Fruit fly (Drosophila melanogaster): Measurements from ENCODE around the gene CG5171.

CG5171 gene

dm6 chr2L:7424907-7425689 is 24.0 kb downstream of the CG5171 start:
- TF ChIP-seq jim (GFP tag; optimal IDR thresholded peaks at IDR 0.05), result no peak
- TF ChIP-seq CG32264 (GFP tag; optimal IDR thresholded peaks at IDR 0.05), result peak; percentile 76
- TF ChIP-seq ey (GFP tag; optimal IDR thresholded peaks at IDR 0.05), result peak; percentile 93
- peak; percentile 49 for TF ChIP-seq CG9705 (GFP tag; optimal IDR thresholded peaks at IDR 0.05)
- peak; percentile 2 for TF ChIP-seq GATAd (GFP tag; optimal IDR thresholded peaks at IDR 0.05)
- peak; percentile 88 for TF ChIP-seq fru (GFP tag; optimal IDR thresholded peaks at IDR 0.05)
- TF ChIP-seq Dfd (GFP tag; optimal IDR thresholded peaks at IDR 0.05), result no peak
- TF ChIP-seq sv (GFP tag; optimal IDR thresholded peaks at IDR 0.05), result peak; percentile 40
- TF ChIP-seq Hr83 (GFP tag; optimal IDR thresholded peaks at IDR 0.05; ENCODE audit: poor library complexity, severe bottlenecking), result peak; percentile 69
- no peak for TF ChIP-seq Hr78 (GFP tag; optimal IDR thresholded peaks at IDR 0.05)
- TF ChIP-seq rgr (GFP tag; optimal IDR thresholded peaks at IDR 0.05), result peak; percentile 92
- peak; percentile 25 to 72 for TF ChIP-seq dl (GFP tag; optimal IDR thresholded peaks at IDR 0.05; ENCODE audit: insufficient read depth in 1 of 2, partially characterized antibody in 2 of 2)
- peak; percentile 27 for TF ChIP-seq sage (GFP tag; optimal IDR thresholded peaks at IDR 0.05)
- no peak for TF ChIP-seq pan (optimal IDR thresholded peaks at IDR 0.05)
- peak; percentile 89 for TF ChIP-seq HLH106 (tag; optimal IDR thresholded peaks at IDR 0.05)
- no peak for TF ChIP-seq usp (GFP tag; optimal IDR thresholded peaks at IDR 0.05)
- no peak for TF ChIP-seq Rel (GFP tag; optimal IDR thresholded peaks at IDR 0.05)
- peak; percentile 10 for TF ChIP-seq Rel (tag; optimal IDR thresholded peaks at IDR 0.05)
- TF ChIP-seq lola (GFP tag; optimal IDR thresholded peaks at IDR 0.05), result no peak
- no peak for TF ChIP-seq N (GFP tag; optimal IDR thresholded peaks at IDR 0.05)
- peak; percentile 91 for TF ChIP-seq OdsH (GFP tag; optimal IDR thresholded peaks at IDR 0.05)
- TF ChIP-seq Abd-B (GFP tag; optimal IDR thresholded peaks at IDR 0.05), result no peak
- peak; percentile 78 for TF ChIP-seq dmrt93B (GFP tag; optimal IDR thresholded peaks at IDR 0.05)
- peak; percentile 85 for TF ChIP-seq Hnf4 (GFP tag; optimal IDR thresholded peaks at IDR 0.05)
- TF ChIP-seq foxo (GFP tag; optimal IDR thresholded peaks at IDR 0.05), result peak; percentile 53 to 92
- TF ChIP-seq woc (GFP tag; optimal IDR thresholded peaks at IDR 0.05), result peak; percentile 42
- TF ChIP-seq br (GFP tag; optimal IDR thresholded peaks at IDR 0.05), result peak; percentile 93
- peak; percentile 72 for TF ChIP-seq CrebA (GFP tag; optimal IDR thresholded peaks at IDR 0.05; ENCODE audit: borderline replicate concordance)
- TF ChIP-seq Jra (GFP tag; optimal IDR thresholded peaks at IDR 0.05), result peak; percentile 76
- TF ChIP-seq tai (GFP tag; optimal IDR thresholded peaks at IDR 0.05), result peak; percentile 72
- peak; percentile 80 for TF ChIP-seq dsf (GFP tag; optimal IDR thresholded peaks at IDR 0.05; ENCODE audit: borderline replicate concordance)
- TF ChIP-seq Mio (GFP tag; optimal IDR thresholded peaks at IDR 0.05), result peak; percentile 81
- TF ChIP-seq Myc (optimal IDR thresholded peaks at IDR 0.05), result no peak
- TF ChIP-seq brk (GFP tag; optimal IDR thresholded peaks at IDR 0.05), result peak; percentile 82
- peak; percentile 92 for TF ChIP-seq h (GFP tag; optimal IDR thresholded peaks at IDR 0.05)
- TF ChIP-seq psq (GFP tag; optimal IDR thresholded peaks at IDR 0.05), result peak; percentile 95
- TF ChIP-seq Vsx2 (GFP tag; optimal IDR thresholded peaks at IDR 0.05; ENCODE audit: partially characterized antibody), result no peak
- TF ChIP-seq Dif (GFP tag; optimal IDR thresholded peaks at IDR 0.05; ENCODE audit: partially characterized antibody), result peak; percentile 73
- peak; percentile 83 for TF ChIP-seq Sp1 (GFP tag; optimal IDR thresholded peaks at IDR 0.05)

- peak; percentile 53 for TF ChIP-seq Hr83 (GFP tag; optimal IDR thresholded peaks at IDR 0.05; ENCODE audit: poor library complexity, severe bottlenecking)
- TF ChIP-seq psq (GFP tag; optimal IDR thresholded peaks at IDR 0.05), result no peak
- no peak for TF ChIP-seq Hnf4 (GFP tag; optimal IDR thresholded peaks at IDR 0.05)
- TF ChIP-seq OdsH (GFP tag; optimal IDR thresholded peaks at IDR 0.05), result no peak
- no peak for TF ChIP-seq CrebA (GFP tag; optimal IDR thresholded peaks at IDR 0.05; ENCODE audit: borderline replicate concordance)
- peak; percentile 3 for TF ChIP-seq Dif (GFP tag; optimal IDR thresholded peaks at IDR 0.05; ENCODE audit: partially characterized antibody)
- no peak for TF ChIP-seq woc (GFP tag; optimal IDR thresholded peaks at IDR 0.05)
- no peak for TF ChIP-seq Dfd (GFP tag; optimal IDR thresholded peaks at IDR 0.05)
- no peak for TF ChIP-seq Abd-B (GFP tag; optimal IDR thresholded peaks at IDR 0.05)
- no peak for TF ChIP-seq Hr78 (GFP tag; optimal IDR thresholded peaks at IDR 0.05)
- TF ChIP-seq pan (optimal IDR thresholded peaks at IDR 0.05), result no peak
- no peak for TF ChIP-seq tai (GFP tag; optimal IDR thresholded peaks at IDR 0.05)
These were observed 24.5 kb downstream of the CG5171 start for dm6 chr2L:7425690-7426056.
